Worm (Caenorhabditis elegans): ENCODE measurements around the gene clec-129.

ce11 chrII:3620862-3621261, 49.6 kb downstream of the clec-129 start:
- no peak for TF ChIP-seq dao-5 (tag; optimal IDR thresholded peaks at IDR 0.05)
- no peak for TF ChIP-seq W03F9.2 (tag; optimal IDR thresholded peaks at IDR 0.05)

All from whole organism, L4/young adult.